Worm (Caenorhabditis elegans) whole organism, L1 larva: ENCODE data around the gene cpna-1.

Source experiments
- C34B4.2 ChIP-seq: sonication (generic microtip); optimal IDR thresholded peaks from 2 replicates; lab custom pipeline; 2017; ENCODE audit warnings: mild to moderate bottlenecking, missing genetic modification characterization, missing compliant biosample characterization
- Y116A8C.19 ChIP-seq: sonication (generic microtip); optimal IDR thresholded peaks from 2 replicates; lab custom pipeline; 2016; ENCODE audit warnings: missing compliant biosample characterization, missing genetic modification characterization, borderline replicate concordance
- aly-2 ChIP-seq: fragments of 150-350 bp; optimal IDR thresholded peaks from 2 replicates; lab custom pipeline; 2014; ENCODE audit warnings: missing biosample characterization, missing genetic modification characterization
- ama-1 ChIP-seq: fragments of 150-350 bp; optimal IDR thresholded peaks from 2 replicates; lab custom pipeline; 2014
- ceh-63 ChIP-seq: fragments of 200-800 bp; sonication (Bioruptor generic); optimal IDR thresholded peaks from 2 replicates; lab custom pipeline; 2018; ENCODE audit warnings: mild to moderate bottlenecking, missing genetic modification characterization, missing compliant biosample characterization
- ceh-82 ChIP-seq, 3 experiments: fragments of 150-350 bp in 1 of 3; sonication (generic microtip) in 2 of 3; optimal IDR thresholded peaks; 2 replicates each; lab custom pipeline; 2014 to 2017; ENCODE audit warnings: missing biosample characterization in 3 of 3, missing genetic modification characterization in 3 of 3
- dsc-1 ChIP-seq: sonication (generic microtip); optimal IDR thresholded peaks from 2 replicates; lab custom pipeline; 2016; ENCODE audit warnings: mild to moderate bottlenecking, missing genetic modification characterization, missing compliant biosample characterization
- efl-1 ChIP-seq, 4 experiments: fragments of 150-350 bp; optimal IDR thresholded peaks in 3 of 4; peaks in 1 of 4; 1 replicate in 1 of 4; 2 replicates in 3 of 4; lab custom pipeline; 2014; ENCODE audit warnings: missing biosample characterization in 2 of 4, missing genetic modification characterization in 2 of 4, missing genetic modification reagents in 2 of 4
- egl-13 ChIP-seq: sonication (generic microtip); optimal IDR thresholded peaks from 2 replicates; lab custom pipeline; 2016; ENCODE audit warnings: missing genotype, missing genetic modification reagents, missing genetic modification characterization, missing compliant biosample characterization
- egl-27 ChIP-seq, 2 experiments: fragments of 150-350 bp in 1 of 2; sonication (generic microtip); optimal IDR thresholded peaks; 3 replicates each; lab custom pipeline; 2017 to 2018; ENCODE audit warnings: missing biosample characterization in 2 of 2, missing genetic modification characterization in 2 of 2, missing genetic modification reagents in 2 of 2
- elt-3 ChIP-seq, 6 experiments: fragments of 150-350 bp in 1 of 6; sonication (generic microtip); optimal IDR thresholded peaks; 2 replicates each; lab custom pipeline; 2017 to 2018; ENCODE audit warnings: missing biosample characterization in 6 of 6, missing genetic modification characterization in 6 of 6, inconsistent platforms in 1 of 6
- ets-5 ChIP-seq: fragments of 200-800 bp; sonication (Bioruptor generic); IDR thresholded peaks from 2 replicates; pipeline ENCODE4 v1.3.6; 2022; ENCODE audit warnings: missing genetic modification characterization, missing compliant biosample characterization
- fkh-8 ChIP-seq: sonication (generic microtip); optimal IDR thresholded peaks from 2 replicates; lab custom pipeline; 2016; ENCODE audit warnings: mild to moderate bottlenecking, missing genetic modification characterization, missing compliant biosample characterization
- fos-1 ChIP-seq: fragments of 150-350 bp; optimal IDR thresholded peaks from 2 replicates; lab custom pipeline; 2014; ENCODE audit warnings: missing biosample characterization, missing genetic modification characterization
- hlh-17 ChIP-seq: fragments of 200-800 bp; sonication (Bioruptor generic); optimal IDR thresholded peaks from 2 replicates; lab custom pipeline; 2018; ENCODE audit warnings: missing genetic modification characterization, mild to moderate bottlenecking, missing compliant biosample characterization, moderate library complexity, borderline replicate concordance
- hpl-2 ChIP-seq: fragments of 150-350 bp; optimal IDR thresholded peaks from 2 replicates; lab custom pipeline; 2014; ENCODE audit warnings: missing biosample characterization, missing genetic modification reagents, missing genetic modification characterization
- irx-1 ChIP-seq: sonication (generic microtip); optimal IDR thresholded peaks from 2 replicates; lab custom pipeline; 2016; ENCODE audit warnings: missing genetic modification characterization, missing compliant biosample characterization
- isw-1 ChIP-seq: fragments of 200-800 bp; sonication (Bioruptor generic); IDR thresholded peaks from 2 replicates; pipeline ENCODE4 v1.3.6; 2022; ENCODE audit warnings: missing genetic modification characterization, missing compliant biosample characterization
- lin-13 ChIP-seq: fragments of 150-350 bp; optimal IDR thresholded peaks from 2 replicates; lab custom pipeline; 2014; ENCODE audit warnings: missing biosample characterization, missing genetic modification reagents, missing genetic modification characterization
- lin-15B ChIP-seq: fragments of 150-350 bp; sonication (generic microtip); optimal IDR thresholded peaks from 3 replicates; lab custom pipeline; 2014; ENCODE audit warnings: missing biosample characterization, missing genetic modification characterization
- lin-39 ChIP-seq: fragments of 150-350 bp; optimal IDR thresholded peaks from 2 replicates; lab custom pipeline; 2014; ENCODE audit warnings: missing biosample characterization, missing genetic modification reagents, missing genetic modification characterization
- lir-3 ChIP-seq: sonication (generic microtip); optimal IDR thresholded peaks from 2 replicates; lab custom pipeline; 2016; ENCODE audit warnings: mild to moderate bottlenecking, missing genetic modification characterization, moderate library complexity, missing compliant biosample characterization; ENCODE audit not compliant: poor library complexity
- mab-9 ChIP-seq: fragments of 200-800 bp; sonication (Bioruptor generic); IDR thresholded peaks from 2 replicates; pipeline ENCODE4 v1.3.6; 2022; ENCODE audit warnings: missing genetic modification reagents, missing genetic modification characterization, missing compliant biosample characterization
- nhr-11 ChIP-seq: fragments of 150-350 bp; optimal IDR thresholded peaks from 2 replicates; lab custom pipeline; 2014; ENCODE audit warnings: missing biosample characterization, missing genetic modification characterization
- nhr-12 ChIP-seq: sonication (generic microtip); optimal IDR thresholded peaks from 2 replicates; lab custom pipeline; 2017; ENCODE audit warnings: missing biosample characterization, missing genetic modification characterization
- nhr-19 ChIP-seq: fragments of 200-800 bp; sonication (Bioruptor generic); conservative IDR thresholded peaks from 2 replicates; pipeline ENCODE4 v1.3.6; 2022; ENCODE audit warnings: missing genetic modification characterization, missing compliant biosample characterization
- nhr-20 ChIP-seq: sonication (generic microtip); optimal IDR thresholded peaks from 2 replicates; lab custom pipeline; 2016; ENCODE audit warnings: mild to moderate bottlenecking, missing genetic modification characterization, missing compliant biosample characterization
- nhr-76 ChIP-seq: sonication (generic microtip); optimal IDR thresholded peaks from 2 replicates; lab custom pipeline; 2017; ENCODE audit warnings: missing biosample characterization, missing genetic modification characterization
- nhr-84 ChIP-seq: sonication (generic microtip); optimal IDR thresholded peaks from 2 replicates; lab custom pipeline; 2017; ENCODE audit warnings: missing biosample characterization, missing genetic modification characterization
- nhr-85 ChIP-seq: sonication (generic microtip); peaks from one replicate; lab custom pipeline; 2016; ENCODE audit warnings: missing genetic modification characterization, inconsistent platforms, missing compliant biosample characterization
- pag-3 ChIP-seq: sonication (generic microtip); optimal IDR thresholded peaks from 2 replicates; lab custom pipeline; 2017; ENCODE audit warnings: missing genetic modification characterization, mild to moderate bottlenecking, missing compliant biosample characterization, antibody characterized with exemption, borderline replicate concordance; ENCODE audit not compliant: insufficient read depth
- rnt-1 ChIP-seq: sonication (generic microtip); optimal IDR thresholded peaks from 2 replicates; lab custom pipeline; 2016; ENCODE audit warnings: mild to moderate bottlenecking, missing genetic modification characterization, moderate library complexity, missing compliant biosample characterization
- sup-37 ChIP-seq: fragments of 200-800 bp; sonication (Bioruptor generic); optimal IDR thresholded peaks from 2 replicates; lab custom pipeline; 2018; ENCODE audit warnings: mild to moderate bottlenecking, missing genetic modification characterization, missing compliant biosample characterization
- tlp-1 ChIP-seq: fragments of 150-350 bp; optimal IDR thresholded peaks from 2 replicates; lab custom pipeline; 2014; ENCODE audit warnings: missing biosample characterization, missing genetic modification characterization
- unc-62 ChIP-seq: fragments of 150-350 bp; optimal IDR thresholded peaks from 2 replicates; lab custom pipeline; 2014; ENCODE audit warnings: missing biosample characterization, missing genetic modification reagents, missing genetic modification characterization
- unc-86 ChIP-seq: sonication (generic microtip); optimal IDR thresholded peaks from 2 replicates; lab custom pipeline; 2016; ENCODE audit warnings: missing genetic modification characterization, missing compliant biosample characterization
- vab-15 ChIP-seq: sonication (generic microtip); optimal IDR thresholded peaks from 2 replicates; lab custom pipeline; 2017; ENCODE audit warnings: missing genotype, mild to moderate bottlenecking, missing genetic modification characterization, missing compliant biosample characterization
- xbp-1 ChIP-seq: sonication (generic microtip); optimal IDR thresholded peaks from 2 replicates; lab custom pipeline; 2016; ENCODE audit warnings: missing genetic modification characterization, missing compliant biosample characterization
- ztf-11 ChIP-seq, 2 experiments: sonication (generic microtip); optimal IDR thresholded peaks; 2 replicates each; lab custom pipeline; 2016 to 2017; ENCODE audit warnings: missing genetic modification characterization in 2 of 2, missing biosample characterization in 1 of 2, missing compliant biosample characterization in 1 of 2

cpna-1 gene

DNA sequence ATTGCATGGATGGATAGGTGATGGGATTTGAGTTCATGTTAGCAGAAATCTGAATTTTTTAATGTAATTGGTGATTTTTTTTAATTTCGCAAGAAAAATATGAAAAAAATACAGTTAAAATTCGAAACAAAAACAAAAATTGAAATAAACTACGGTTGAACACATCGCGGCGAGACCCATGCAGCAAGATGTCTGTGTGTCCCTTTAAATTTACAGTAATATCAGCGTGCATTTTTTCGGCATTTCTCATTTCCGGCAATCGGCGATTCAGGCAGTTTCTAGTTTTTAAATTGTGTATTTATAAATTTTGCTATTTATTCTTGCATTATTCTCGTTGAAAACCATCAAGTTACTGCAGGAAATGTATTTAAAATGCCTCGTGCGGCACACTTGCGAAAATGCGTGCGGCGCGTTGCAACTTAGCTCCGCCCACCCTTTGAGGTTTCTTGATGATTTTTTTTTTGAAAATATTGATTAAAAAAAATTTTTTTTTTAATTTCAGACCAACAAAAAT, 51.3 kb downstream of the cpna-1 start, which contains the start of the genes fbxc-44 and C16A11.2 (continued):
- TF ChIP-seq tlp-1 (tag; lab: Kevin White, UChicago) (no peak), nhr-85 (tag; lab: Kevin White, UChicago) (no peak), aly-2 (tag; lab: Kevin White, UChicago) (no peak), ztf-11 (tag; optimal IDR thresholded peaks at IDR 0.05; lab: Kevin White, UChicago) (peak in 1 of 2 experiments; percentile 24), fos-1 (tag; lab: Kevin White, UChicago) (no peak), nhr-19 (no peak; the same call in 1 of the 2 replicates), ceh-63 (GFP tag; lab: Kevin White, UChicago) (no peak), fkh-8 (no peak), ceh-82 (tag; optimal IDR thresholded peaks at IDR 0.05; lab: Kevin White, UChicago) (peak in 2 of 3 experiments; percentile 11 to 13), unc-62 (GFP tag; lab: Kevin White, UChicago) (no peak), nhr-76 (no peak), elt-3 (tag; optimal IDR thresholded peaks at IDR 0.05; lab: Kevin White, UChicago) (no peak), hpl-2 (GFP tag; lab: Kevin White, UChicago) (no peak), nhr-84 (no peak), vab-15 (tag; lab: Kevin White, UChicago) (no peak), lin-13 (no peak), isw-1 (GFP tag; lab: Robert Waterston, UW) (no peak), lir-3 (no peak), lin-39 (tag; lab: Kevin White, UChicago) (no peak), sup-37 (GFP tag; lab: Kevin White, UChicago) (no peak), xbp-1 (tag; lab: Kevin White, UChicago) (peak; percentile 43), dsc-1 (tag; lab: Kevin White, UChicago) (no peak), mab-9 (GFP tag; lab: Robert Waterston, UW) (no peak), nhr-20 (tag; lab: Kevin White, UChicago) (peak; percentile 34), C34B4.2 (tag; lab: Kevin White, UChicago) (no peak), lin-15B (tag; lab: Kevin White, UChicago) (no peak), egl-13 (tag; lab: Kevin White, UChicago) (peak; percentile 30), hlh-17 (no peak), Y116A8C.19 (tag; lab: Kevin White, UChicago) (no peak), ets-5 (GFP tag; lab: Robert Waterston, UW) (no peak)

DNA sequence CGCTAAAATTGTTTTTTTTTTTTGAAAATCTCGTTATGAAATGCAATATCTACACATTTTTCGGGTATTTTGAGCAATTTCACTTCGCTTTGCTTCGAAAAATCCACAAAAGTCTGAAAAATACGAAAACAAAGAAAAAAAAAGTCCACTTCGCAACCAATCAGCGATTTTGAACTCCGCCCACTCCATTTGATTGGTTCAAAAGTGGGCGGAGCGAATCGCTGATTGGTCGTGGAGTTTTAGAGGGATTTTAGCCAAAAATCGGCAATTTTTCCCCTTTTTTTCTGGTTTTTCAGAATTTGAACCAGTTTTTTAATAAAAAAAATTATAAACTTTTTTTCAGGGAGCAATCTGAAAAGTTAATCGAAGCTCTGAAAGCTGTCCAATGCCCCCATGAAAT, 52.5 kb downstream of the cpna-1 start:
- TF ChIP-seq aly-2 (tag; lab: Kevin White, UChicago): no peak
- TF ChIP-seq efl-1 (optimal IDR thresholded peaks at IDR 0.05; lab: Kevin White, UChicago): no peak
- peak in 1 of 2 experiments; percentile 21 for TF ChIP-seq efl-1 (GFP tag; optimal IDR thresholded peaks at IDR 0.05 in 1 of 2; lab: Kevin White, UChicago)

DNA sequence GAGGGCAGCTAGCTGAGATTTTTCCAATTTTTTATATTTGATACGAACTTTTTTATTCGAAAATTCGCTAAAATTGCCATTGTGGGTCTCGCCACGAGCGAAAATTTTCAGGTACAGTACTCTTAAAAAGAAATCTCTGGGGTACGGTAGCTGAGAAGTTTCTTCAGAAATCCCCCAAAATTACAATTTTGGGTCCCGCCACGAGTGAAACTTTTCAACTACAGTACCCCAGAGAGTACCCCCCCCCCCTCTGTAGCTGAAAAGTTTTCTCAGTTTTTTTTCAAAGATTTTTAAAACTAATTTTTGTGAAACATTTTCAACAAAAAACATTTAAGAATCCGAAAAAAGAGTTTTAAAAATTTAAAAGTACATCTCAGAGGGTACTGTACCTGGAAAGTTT, 58.5 kb downstream of the cpna-1 start:
- no peak for TF ChIP-seq nhr-12
- no peak for TF ChIP-seq Y116A8C.19 (tag; lab: Kevin White, UChicago)
- no peak for TF ChIP-seq rnt-1 (tag; lab: Kevin White, UChicago)
- no peak for TF ChIP-seq pag-3
- no peak for TF ChIP-seq ama-1 (lab: Kevin White, UChicago)
- TF ChIP-seq irx-1 (tag; lab: Kevin White, UChicago): no peak
- no peak for TF ChIP-seq elt-3 (tag; optimal IDR thresholded peaks at IDR 0.05; lab: Kevin White, UChicago)
- TF ChIP-seq egl-27 (tag; optimal IDR thresholded peaks at IDR 0.05; lab: Kevin White, UChicago): no peak
- no peak for TF ChIP-seq dsc-1 (tag; lab: Kevin White, UChicago)
- no peak for TF ChIP-seq sup-37 (GFP tag; lab: Kevin White, UChicago)
- no peak for TF ChIP-seq unc-86 (tag; lab: Kevin White, UChicago)
- no peak for TF ChIP-seq nhr-19
- no peak for TF ChIP-seq nhr-11 (tag; lab: Kevin White, UChicago)
- no peak for TF ChIP-seq isw-1 (GFP tag; lab: Robert Waterston, UW)
- TF ChIP-seq egl-13 (tag; lab: Kevin White, UChicago): no peak
- no peak for TF ChIP-seq nhr-20 (tag; lab: Kevin White, UChicago)
